Fruit fly (Drosophila melanogaster) whole organism, embryonic: Measurements from ENCODE around the gene CtBP.

Source experiments
- Adf1 ChIP-seq: fragments of 200-800 bp; sonication (Bioruptor generic); IDR thresholded peaks from 2 replicates; pipeline ENCODE4 v1.3.6; 2022; ENCODE audit warnings: missing biosample characterization, missing genetic modification characterization
- Bgb ChIP-seq: fragments of 200-800 bp; sonication (Bioruptor generic); IDR thresholded peaks from 2 replicates; pipeline ENCODE4 v1.3.6; 2022; ENCODE audit warnings: missing biosample characterization, missing genetic modification characterization; ENCODE audit not compliant: partially characterized antibody
- Blimp-1 ChIP-seq: fragments of 200-800 bp; sonication (Bioruptor generic); optimal IDR thresholded peaks from 3 replicates; lab custom pipeline; 2018; ENCODE audit warnings: missing biosample characterization, missing genetic modification characterization, mild to moderate bottlenecking, moderate library complexity, missing genetic modification reagents
- BtbVII ChIP-seq: fragments of 200-800 bp; sonication (Bioruptor generic); optimal IDR thresholded peaks from 3 replicates; lab custom pipeline; 2017; ENCODE audit warnings: missing biosample characterization, mild to moderate bottlenecking, missing genetic modification characterization
- Bteb2 ChIP-seq: fragments of 200-800 bp; sonication (Bioruptor generic); optimal IDR thresholded peaks from 2 replicates; lab custom pipeline; 2016; ENCODE audit warnings: missing biosample characterization, missing genetic modification characterization
- CG10431 ChIP-seq: fragments of 200-800 bp; sonication (Bioruptor generic); optimal IDR thresholded peaks from 3 replicates; lab custom pipeline; 2018; ENCODE audit warnings: missing biosample characterization, mild to moderate bottlenecking, missing genetic modification characterization
- CG11398 ChIP-seq: fragments of 200-800 bp; sonication (Bioruptor generic); optimal IDR thresholded peaks from 2 replicates; lab custom pipeline; 2016; ENCODE audit warnings: missing biosample characterization, missing genetic modification characterization
- CG12071 ChIP-seq: fragments of 200-800 bp; sonication (Bioruptor generic); optimal IDR thresholded peaks from 3 replicates; lab custom pipeline; 2018; ENCODE audit warnings: missing biosample characterization, mild to moderate bottlenecking, missing genetic modification characterization
- CG12942 ChIP-seq: fragments of 200-800 bp; sonication (Bioruptor generic); optimal IDR thresholded peaks from 3 replicates; lab custom pipeline; 2016; ENCODE audit warnings: missing biosample characterization, missing genetic modification characterization
- CG14441 ChIP-seq: fragments of 200-800 bp; sonication (Bioruptor generic); IDR thresholded peaks from 2 replicates; pipeline ENCODE4 v1.3.6; 2022; ENCODE audit warnings: missing biosample characterization, missing genetic modification characterization
- CG15696 ChIP-seq: fragments of 200-800 bp; sonication (Bioruptor generic); optimal IDR thresholded peaks from 2 replicates; lab custom pipeline; 2019; ENCODE audit warnings: missing biosample characterization, mild to moderate bottlenecking, missing genetic modification characterization, moderate library complexity
- CG16815 ChIP-seq: fragments of 200-800 bp; sonication (Bioruptor generic); optimal IDR thresholded peaks from 3 replicates; lab custom pipeline; 2017; ENCODE audit warnings: missing biosample characterization, mild to moderate bottlenecking, missing genetic modification characterization
- CG18619 ChIP-seq: fragments of 200-800 bp; sonication (Bioruptor generic); optimal IDR thresholded peaks from 3 replicates; lab custom pipeline; 2017; ENCODE audit warnings: missing biosample characterization, mild to moderate bottlenecking, missing genetic modification characterization
- CG4328 ChIP-seq: fragments of 200-800 bp; sonication (Bioruptor generic); optimal IDR thresholded peaks from 3 replicates; lab custom pipeline; 2017; ENCODE audit warnings: missing biosample characterization, missing genetic modification reagents, missing genetic modification characterization
- CG5245 ChIP-seq: fragments of 200-800 bp; sonication (Bioruptor generic); optimal IDR thresholded peaks from 3 replicates; lab custom pipeline; 2016; ENCODE audit warnings: missing biosample characterization, missing genetic modification characterization
- CG6765 ChIP-seq: fragments of 200-800 bp; sonication (Bioruptor generic); optimal IDR thresholded peaks from 3 replicates; lab custom pipeline; 2017; ENCODE audit warnings: missing biosample characterization, mild to moderate bottlenecking, missing genetic modification characterization
- CG7928 ChIP-seq: fragments of 200-800 bp; sonication (Bioruptor generic); optimal IDR thresholded peaks from 2 replicates; lab custom pipeline; 2017; ENCODE audit warnings: missing biosample characterization, mild to moderate bottlenecking, missing genetic modification characterization
- CG8290 ChIP-seq, 3 experiments: fragments of 200-800 bp; sonication (Bioruptor generic); optimal IDR thresholded peaks; 2 replicates each; lab custom pipeline; 2016 to 2019; ENCODE audit warnings: missing biosample characterization in 3 of 3, missing genetic modification characterization in 3 of 3, mild to moderate bottlenecking in 2 of 3, moderate library complexity in 1 of 3
- CG9817 ChIP-seq: fragments of 200-800 bp; sonication (Bioruptor generic); optimal IDR thresholded peaks from 2 replicates; lab custom pipeline; 2018; ENCODE audit warnings: missing biosample characterization, mild to moderate bottlenecking, missing genetic modification characterization, moderate library complexity
- CTCF ChIP-seq: fragments of 200-800 bp; sonication (Bioruptor generic); optimal IDR thresholded peaks from 2 replicates; lab custom pipeline; 2017; ENCODE audit warnings: missing biosample characterization, mild to moderate bottlenecking, missing genetic modification characterization, moderate library complexity
- D19B ChIP-seq: fragments of 200-800 bp; sonication (Bioruptor generic); optimal IDR thresholded peaks from 2 replicates; lab custom pipeline; 2017; ENCODE audit warnings: missing biosample characterization, mild to moderate bottlenecking, missing genetic modification characterization
- Dek ChIP-seq: fragments of 200-800 bp; sonication (Bioruptor generic); optimal IDR thresholded peaks from 3 replicates; lab custom pipeline; 2019; ENCODE audit warnings: missing biosample characterization, mild to moderate bottlenecking, missing genetic modification characterization, moderate library complexity
- Dfd ChIP-seq, 2 experiments: fragments of >200 bp; optimal IDR thresholded peaks; 2 replicates each; lab custom pipeline; 2017; ENCODE audit warnings: missing biosample characterization in 2 of 2, missing genetic modification characterization in 2 of 2
- Dip2 ChIP-seq: fragments of 200-800 bp; sonication (Bioruptor generic); IDR thresholded peaks from 2 replicates; pipeline ENCODE4 v1.3.6; 2022; ENCODE audit warnings: missing biosample characterization, missing genetic modification characterization
- Doc3 ChIP-seq: fragments of 200-800 bp; sonication (Bioruptor generic); IDR thresholded peaks from 3 replicates; pipeline ENCODE4 v1.3.6; 2022; ENCODE audit warnings: missing biosample characterization, missing genetic modification characterization; ENCODE audit not compliant: partially characterized antibody
- E2f1 ChIP-seq: fragments of 200-800 bp; sonication (Bioruptor generic); IDR thresholded peaks from 2 replicates; pipeline ENCODE4 v1.3.6; 2022; ENCODE audit warnings: missing biosample characterization, missing genetic modification characterization
- NfI ChIP-seq: fragments of 200-800 bp; sonication (Bioruptor generic); optimal IDR thresholded peaks from 3 replicates; lab custom pipeline; 2018; ENCODE audit warnings: missing biosample characterization, mild to moderate bottlenecking, missing genetic modification characterization, moderate library complexity
- Sox102F ChIP-seq: fragments of 200-800 bp; sonication (Bioruptor generic); optimal IDR thresholded peaks from 2 replicates; lab custom pipeline; 2018; ENCODE audit warnings: missing biosample characterization, mild to moderate bottlenecking, missing genetic modification characterization, moderate library complexity
- bab2 ChIP-seq: fragments of 200-800 bp; sonication (Bioruptor generic); optimal IDR thresholded peaks from 2 replicates; lab custom pipeline; 2016; ENCODE audit warnings: missing biosample characterization, missing genetic modification characterization
- cas ChIP-seq: fragments of 200-800 bp; sonication (Bioruptor generic); IDR thresholded peaks from 2 replicates; pipeline ENCODE4 v1.3.6; 2022; ENCODE audit warnings: missing biosample characterization, missing genetic modification characterization
- cato ChIP-seq: fragments of 200-800 bp; sonication (Bioruptor generic); optimal IDR thresholded peaks from 2 replicates; lab custom pipeline; 2016; ENCODE audit warnings: missing biosample characterization, missing genetic modification characterization, borderline replicate concordance
- da ChIP-seq: fragments of 200-800 bp; sonication (Bioruptor generic); optimal IDR thresholded peaks from 2 replicates; lab custom pipeline; 2016; ENCODE audit warnings: missing biosample characterization, missing genetic modification characterization
- dm ChIP-seq: fragments of 200-800 bp; sonication (Bioruptor generic); optimal IDR thresholded peaks from 3 replicates; lab custom pipeline; 2016; ENCODE audit warnings: missing biosample characterization, missing genetic modification characterization
- dpn ChIP-seq, 2 experiments: fragments of 200-800 bp; sonication (Bioruptor generic); optimal IDR thresholded peaks; 3 replicates each; lab custom pipeline; 2016; ENCODE audit warnings: missing biosample characterization in 2 of 2, missing genetic modification characterization in 2 of 2
- exex ChIP-seq: fragments of 200-800 bp; sonication (Bioruptor generic); optimal IDR thresholded peaks from 4 replicates; lab custom pipeline; 2018; ENCODE audit warnings: missing biosample characterization, mild to moderate bottlenecking, missing genetic modification characterization, moderate library complexity
- fd3F ChIP-seq: fragments of 200-800 bp; sonication (Bioruptor generic); optimal IDR thresholded peaks from 2 replicates; lab custom pipeline; 2018; ENCODE audit warnings: missing biosample characterization, mild to moderate bottlenecking, missing genetic modification characterization, moderate library complexity
- fru ChIP-seq: fragments of >200 bp; optimal IDR thresholded peaks from 2 replicates; lab custom pipeline; 2017
- gcm2 ChIP-seq: fragments of 200-800 bp; sonication (Bioruptor generic); optimal IDR thresholded peaks from 2 replicates; lab custom pipeline; 2016; ENCODE audit warnings: missing biosample characterization, missing genetic modification characterization
- gt ChIP-seq: fragments of 200-800 bp; sonication (Bioruptor generic); IDR thresholded peaks from 2 replicates; pipeline ENCODE4 v1.3.6; 2022; ENCODE audit warnings: missing biosample characterization, missing genetic modification characterization
- hb ChIP-seq: fragments of 200-800 bp; sonication (Bioruptor generic); IDR thresholded peaks from 3 replicates; pipeline ENCODE4 v1.3.6; 2022; ENCODE audit warnings: missing biosample characterization, missing genetic modification characterization; ENCODE audit not compliant: partially characterized antibody
- klu ChIP-seq: fragments of 200-800 bp; sonication (Bioruptor generic); IDR thresholded peaks from 2 replicates; pipeline ENCODE4 v1.3.6; 2022; ENCODE audit warnings: missing biosample characterization, missing genetic modification characterization
- mld ChIP-seq: fragments of 200-800 bp; sonication (Bioruptor generic); IDR thresholded peaks from 3 replicates; pipeline ENCODE4 v1.3.6; 2022; ENCODE audit warnings: missing biosample characterization, missing genetic modification characterization; ENCODE audit not compliant: partially characterized antibody
- nau ChIP-seq: fragments of 200-800 bp; sonication (Bioruptor generic); optimal IDR thresholded peaks from 3 replicates; lab custom pipeline; 2017; ENCODE audit warnings: missing biosample characterization, mild to moderate bottlenecking, missing genetic modification characterization, missing genetic modification reagents
- ro ChIP-seq: fragments of 200-800 bp; sonication (Bioruptor generic); IDR thresholded peaks from 2 replicates; pipeline ENCODE4 v1.3.6; 2022; ENCODE audit warnings: missing biosample characterization, missing genetic modification characterization
- sens-2 ChIP-seq: fragments of 200-800 bp; sonication (Bioruptor generic); IDR thresholded peaks from 2 replicates; pipeline ENCODE4 v1.3.6; 2022; ENCODE audit warnings: missing biosample characterization, missing genetic modification characterization
- sob ChIP-seq: fragments of 200-800 bp; sonication (Bioruptor generic); IDR thresholded peaks from 2 replicates; pipeline ENCODE4 v1.3.6; 2022; ENCODE audit warnings: missing biosample characterization, missing genetic modification characterization
- stwl ChIP-seq: fragments of 200-800 bp; sonication (Bioruptor generic); optimal IDR thresholded peaks from 3 replicates; lab custom pipeline; 2018; ENCODE audit warnings: missing biosample characterization, mild to moderate bottlenecking, missing genetic modification characterization, moderate library complexity
- tap ChIP-seq: fragments of 200-800 bp; optimal IDR thresholded peaks from 3 replicates; lab custom pipeline; 2019; ENCODE audit warnings: missing biosample characterization, mild to moderate bottlenecking, missing genetic modification characterization, moderate library complexity
- trh ChIP-seq: fragments of 200-800 bp; sonication (Bioruptor generic); optimal IDR thresholded peaks from 2 replicates; lab custom pipeline; 2016; ENCODE audit warnings: missing biosample characterization, missing genetic modification characterization
- wdn ChIP-seq: fragments of 200-800 bp; sonication (Bioruptor generic); IDR thresholded peaks from 2 replicates; pipeline ENCODE4 v1.3.6; 2022; ENCODE audit warnings: missing biosample characterization, missing genetic modification characterization
- zen ChIP-seq: fragments of 200-800 bp; sonication (Bioruptor generic); optimal IDR thresholded peaks from 3 replicates; lab custom pipeline; 2018; ENCODE audit warnings: missing biosample characterization, mild to moderate bottlenecking, missing genetic modification characterization, moderate library complexity

Gene CtBP

dm6 chr3R:13068022-13068421, 56.6 kb downstream of the CtBP start (continued):
- TF ChIP-seq stwl (tag; lab: Kevin White, UChicago) = no peak
- no peak for TF ChIP-seq fru (lab: Kevin White, UChicago)
- TF ChIP-seq exex (tag; lab: Kevin White, UChicago) = peak; percentile 80
- peak; percentile 94 for TF ChIP-seq BtbVII (GFP tag; lab: Kevin White, UChicago)
- TF ChIP-seq CG11398 (GFP tag; lab: Kevin White, UChicago) = peak; percentile 76
- TF ChIP-seq tap (tag; lab: Kevin White, UChicago) = peak; percentile 96
- TF ChIP-seq CTCF = peak; percentile 63
- peak; percentile 70 for TF ChIP-seq CG8290 (GFP tag; optimal IDR thresholded peaks at IDR 0.05; lab: Kevin White, UChicago)
- peak; percentile 65 to 95 for TF ChIP-seq CG8290 (tag; optimal IDR thresholded peaks at IDR 0.05; lab: Kevin White, UChicago)
- TF ChIP-seq gcm2 (GFP tag; lab: Kevin White, UChicago) = peak; percentile 39
- TF ChIP-seq mld = no peak
- TF ChIP-seq Doc3 = no peak
- TF ChIP-seq CG12071 (GFP tag; lab: Kevin White, UChicago) = peak; percentile 95
- TF ChIP-seq klu (GFP tag; lab: Robert Waterston, UW) = no peak
- no peak for TF ChIP-seq cas (GFP tag; lab: Robert Waterston, UW)
- peak; percentile 83 for TF ChIP-seq CG5245 (GFP tag; lab: Kevin White, UChicago)
- TF ChIP-seq Adf1 = no peak
- TF ChIP-seq zen (tag; lab: Kevin White, UChicago) = peak; percentile 72
- peak; percentile 83 for TF ChIP-seq CG18619 (GFP tag; lab: Kevin White, UChicago)
- peak; percentile 60 for TF ChIP-seq NfI (GFP tag; lab: Kevin White, UChicago)
- TF ChIP-seq Dfd (GFP tag; optimal IDR thresholded peaks at IDR 0.05; lab: Kevin White, UChicago) = no peak
- TF ChIP-seq CG16815 (GFP tag; lab: Kevin White, UChicago) = peak; percentile 22
- TF ChIP-seq Bgb (GFP tag; lab: Robert Waterston, UW) = no peak
- TF ChIP-seq CG15696 (tag; lab: Kevin White, UChicago) = peak; percentile 97
- TF ChIP-seq CG12942 (GFP tag; lab: Kevin White, UChicago) = peak; percentile 78
- TF ChIP-seq CG4328 (GFP tag; lab: Kevin White, UChicago) = peak; percentile 70
- TF ChIP-seq wdn (GFP tag; lab: Robert Waterston, UW) = no peak
- TF ChIP-seq bab2 (GFP tag; lab: Kevin White, UChicago) = peak; percentile 94
- TF ChIP-seq CG7928 (GFP tag; lab: Kevin White, UChicago) = peak; percentile 55
- no peak for TF ChIP-seq E2f1 (GFP tag; lab: Robert Waterston, UW)
- peak; percentile 95 for TF ChIP-seq Blimp-1 (GFP tag; lab: Kevin White, UChicago)
- TF ChIP-seq da (GFP tag; lab: Kevin White, UChicago) = peak; percentile 28
- peak; percentile 1 for TF ChIP-seq dm
- TF ChIP-seq sob (GFP tag; lab: Robert Waterston, UW) = peak; percentile 77
- TF ChIP-seq CG10431 (GFP tag; lab: Kevin White, UChicago) = peak; percentile 74
- TF ChIP-seq Dek (tag; lab: Kevin White, UChicago) = peak; percentile 85
- TF ChIP-seq dpn (GFP tag; optimal IDR thresholded peaks at IDR 0.05; lab: Kevin White, UChicago) = peak; percentile 62 to 65
- TF ChIP-seq fd3F (GFP tag; lab: Kevin White, UChicago) = peak; percentile 77
- peak; percentile 96 for TF ChIP-seq Sox102F (GFP tag; lab: Kevin White, UChicago)
- TF ChIP-seq CG9817 (tag; lab: Kevin White, UChicago) = peak; percentile 73
- TF ChIP-seq hb (GFP tag; lab: Robert Waterston, UW) = no peak
- peak; percentile 47; the same call in 1 of the 2 replicates for TF ChIP-seq sens-2 (GFP tag; lab: Robert Waterston, UW)
- peak; percentile 49 for TF ChIP-seq CG6765 (GFP tag; lab: Kevin White, UChicago)
- TF ChIP-seq nau (GFP tag; lab: Kevin White, UChicago) = peak; percentile 97
- no peak for TF ChIP-seq ro
- peak; percentile 71 for TF ChIP-seq cato
- no peak for TF ChIP-seq gt (GFP tag; lab: Robert Waterston, UW)
- peak; percentile 45 for TF ChIP-seq Bteb2
- peak; percentile 28 for TF ChIP-seq D19B (GFP tag; lab: Kevin White, UChicago)
- peak; percentile 90 for TF ChIP-seq trh (GFP tag; lab: Kevin White, UChicago)
- TF ChIP-seq CG14441 = peak; percentile 24; the same call in 1 of the 2 replicates
- TF ChIP-seq Dip2 (GFP tag; lab: Robert Waterston, UW) = no peak
